Worm (Caenorhabditis elegans) whole organism, late embryonic: ENCODE data around the gene spp-30.
A peak's percentile ranks its signal among the peaks of the same experiment; 100 is the strongest.

Experiments used
- C08G9.2 ChIP-seq: sonication (generic microtip); optimal IDR thresholded peaks from 2 replicates; lab custom pipeline; 2016; ENCODE audit warnings: mild to moderate bottlenecking, missing genetic modification characterization, moderate library complexity, missing compliant biosample characterization
- C38D4.7 ChIP-seq: fragments of 200-800 bp; sonication (Bioruptor generic); optimal IDR thresholded peaks from 2 replicates; lab custom pipeline; 2018; ENCODE audit warnings: mild to moderate bottlenecking, missing genetic modification characterization, moderate library complexity, missing compliant biosample characterization
- F13H6.1 ChIP-seq: sonication (generic microtip); optimal IDR thresholded peaks from 2 replicates; lab custom pipeline; 2016; ENCODE audit warnings: missing genetic modification characterization, missing compliant biosample characterization
- K02D7.2 ChIP-seq: sonication (generic microtip); optimal IDR thresholded peaks from 2 replicates; lab custom pipeline; 2017; ENCODE audit warnings: mild to moderate bottlenecking, missing genetic modification characterization, missing compliant biosample characterization
- ama-1 ChIP-seq: fragments of 150-350 bp; optimal IDR thresholded peaks from 2 replicates; lab custom pipeline; 2014
- ceh-19 ChIP-seq: fragments of 200-800 bp; sonication (Bioruptor generic); optimal IDR thresholded peaks from 2 replicates; lab custom pipeline; 2018; ENCODE audit warnings: mild to moderate bottlenecking, missing genetic modification characterization, missing compliant biosample characterization
- ceh-30 ChIP-seq: fragments of 150-350 bp; optimal IDR thresholded peaks from 2 replicates; lab custom pipeline; 2014; ENCODE audit warnings: missing biosample characterization, missing genetic modification characterization
- ceh-31 ChIP-seq: sonication (generic microtip); optimal IDR thresholded peaks from 2 replicates; lab custom pipeline; 2016; ENCODE audit warnings: missing genetic modification characterization, missing compliant biosample characterization
- ceh-45 ChIP-seq: fragments of 200-800 bp; sonication (Bioruptor generic); IDR thresholded peaks from 2 replicates; pipeline ENCODE4 v1.3.6; 2022; ENCODE audit warnings: missing genetic modification reagents, missing genetic modification characterization, missing compliant biosample characterization
- ceh-48 ChIP-seq: sonication (generic microtip); optimal IDR thresholded peaks from 2 replicates; lab custom pipeline; 2016; ENCODE audit warnings: missing genetic modification characterization, inconsistent platforms, missing compliant biosample characterization
- ceh-6 ChIP-seq: fragments of 200-800 bp; sonication (Bioruptor generic); optimal IDR thresholded peaks from 2 replicates; lab custom pipeline; 2018; ENCODE audit warnings: mild to moderate bottlenecking, missing genetic modification characterization, missing compliant biosample characterization
- ceh-9 ChIP-seq: sonication (generic microtip); optimal IDR thresholded peaks from 2 replicates; lab custom pipeline; 2016; ENCODE audit warnings: mild to moderate bottlenecking, missing genetic modification characterization, inconsistent platforms, missing compliant biosample characterization
- elt-2 ChIP-seq: sonication (generic microtip); optimal IDR thresholded peaks from 2 replicates; lab custom pipeline; 2016; ENCODE audit warnings: missing genetic modification reagents, missing genetic modification characterization, missing compliant biosample characterization
- eyg-1 ChIP-seq: sonication (generic microtip); optimal IDR thresholded peaks from 2 replicates; lab custom pipeline; 2016; ENCODE audit warnings: missing genotype, missing genetic modification characterization, missing compliant biosample characterization
- fax-1 ChIP-seq: sonication (generic microtip); optimal IDR thresholded peaks from 2 replicates; lab custom pipeline; 2016; ENCODE audit warnings: missing genotype, missing genetic modification characterization, missing compliant biosample characterization
- fkh-6 ChIP-seq: sonication (generic microtip); optimal IDR thresholded peaks from 2 replicates; lab custom pipeline; 2016; ENCODE audit warnings: missing genetic modification characterization, missing compliant biosample characterization
- hlh-30 ChIP-seq: sonication (generic microtip); optimal IDR thresholded peaks from 2 replicates; lab custom pipeline; 2017; ENCODE audit warnings: antibody characterized with exemption, missing genetic modification characterization, missing compliant biosample characterization; ENCODE audit not compliant: insufficient read depth
- hlh-6 ChIP-seq: sonication (generic microtip); optimal IDR thresholded peaks from 2 replicates; lab custom pipeline; 2016; ENCODE audit warnings: missing genotype, missing genetic modification characterization, missing compliant biosample characterization
- lim-6 ChIP-seq: sonication (generic microtip); optimal IDR thresholded peaks from 2 replicates; lab custom pipeline; 2016; ENCODE audit warnings: missing genetic modification characterization, missing compliant biosample characterization
- lin-11 ChIP-seq: fragments of 200-800 bp; sonication (Bioruptor generic); optimal IDR thresholded peaks from 2 replicates; lab custom pipeline; 2018; ENCODE audit warnings: mild to moderate bottlenecking, missing genetic modification characterization, missing compliant biosample characterization
- madf-2 ChIP-seq: sonication (generic microtip); optimal IDR thresholded peaks from 2 replicates; lab custom pipeline; 2017; ENCODE audit warnings: missing genetic modification characterization, missing compliant biosample characterization
- mec-3 ChIP-seq: sonication (generic microtip); optimal IDR thresholded peaks from 2 replicates; lab custom pipeline; 2016; ENCODE audit warnings: borderline replicate concordance, missing genetic modification characterization, missing compliant biosample characterization
- nfya-1 ChIP-seq: sonication (generic microtip); optimal IDR thresholded peaks from 2 replicates; lab custom pipeline; 2017; ENCODE audit warnings: missing genetic modification characterization, mild to moderate bottlenecking, missing compliant biosample characterization, antibody characterized with exemption, moderate library complexity
- nhr-232 ChIP-seq: sonication (generic microtip); optimal IDR thresholded peaks from 2 replicates; lab custom pipeline; 2016; ENCODE audit warnings: missing genetic modification characterization, missing compliant biosample characterization
- npax-4 ChIP-seq: sonication (generic microtip); optimal IDR thresholded peaks from 2 replicates; lab custom pipeline; 2016; ENCODE audit warnings: missing genetic modification characterization, missing compliant biosample characterization
- pha-2 ChIP-seq: sonication (generic microtip); optimal IDR thresholded peaks from 2 replicates; lab custom pipeline; 2017; ENCODE audit warnings: mild to moderate bottlenecking, missing genetic modification characterization, missing compliant biosample characterization
- pha-4 ChIP-seq: fragments of 150-350 bp; optimal IDR thresholded peaks from 2 replicates; lab custom pipeline; 2018; ENCODE audit warnings: missing biosample characterization, missing genetic modification reagents, missing genetic modification characterization
- pros-1 ChIP-seq: fragments of 150-350 bp; optimal IDR thresholded peaks from 2 replicates; lab custom pipeline; 2014; ENCODE audit warnings: missing biosample characterization, missing genetic modification reagents, missing genetic modification characterization
- ref-2 ChIP-seq: sonication (generic microtip); optimal IDR thresholded peaks from 2 replicates; lab custom pipeline; 2016; ENCODE audit warnings: missing genetic modification characterization, missing compliant biosample characterization
- rnt-1 ChIP-seq: sonication (generic microtip); optimal IDR thresholded peaks from 2 replicates; lab custom pipeline; 2016; ENCODE audit warnings: missing genetic modification characterization, missing compliant biosample characterization
- sdc-2 ChIP-seq: sonication (generic microtip); optimal IDR thresholded peaks from 2 replicates; lab custom pipeline; 2016; ENCODE audit warnings: missing genotype, missing genetic modification characterization, missing compliant biosample characterization
- sox-4 ChIP-seq: sonication (generic microtip); optimal IDR thresholded peaks from 2 replicates; lab custom pipeline; 2017; ENCODE audit warnings: mild to moderate bottlenecking, missing genetic modification characterization, inconsistent platforms, missing compliant biosample characterization
- syd-9 ChIP-seq: sonication (generic microtip); optimal IDR thresholded peaks from 2 replicates; lab custom pipeline; 2016; ENCODE audit warnings: mild to moderate bottlenecking, missing genetic modification characterization, moderate library complexity, missing compliant biosample characterization
- tbx-2 ChIP-seq: sonication (generic microtip); optimal IDR thresholded peaks from 2 replicates; lab custom pipeline; 2016; ENCODE audit warnings: missing genetic modification characterization, missing compliant biosample characterization
- ttx-3 ChIP-seq: sonication (generic microtip); optimal IDR thresholded peaks from 2 replicates; lab custom pipeline; 2016; ENCODE audit warnings: missing genetic modification reagents, missing genetic modification characterization, missing compliant biosample characterization
- unc-42 ChIP-seq: sonication (generic microtip); optimal IDR thresholded peaks from 2 replicates; lab custom pipeline; 2016; ENCODE audit warnings: missing genotype, missing genetic modification characterization, missing compliant biosample characterization
- unc-55 ChIP-seq: sonication (generic microtip); optimal IDR thresholded peaks from 2 replicates; lab custom pipeline; 2017; ENCODE audit warnings: missing biosample characterization, missing genetic modification reagents, missing genetic modification characterization
- zip-5 ChIP-seq: sonication (generic microtip); optimal IDR thresholded peaks from 2 replicates; lab custom pipeline; 2016; ENCODE audit warnings: missing genetic modification characterization, missing compliant biosample characterization

Gene spp-30

DNA sequence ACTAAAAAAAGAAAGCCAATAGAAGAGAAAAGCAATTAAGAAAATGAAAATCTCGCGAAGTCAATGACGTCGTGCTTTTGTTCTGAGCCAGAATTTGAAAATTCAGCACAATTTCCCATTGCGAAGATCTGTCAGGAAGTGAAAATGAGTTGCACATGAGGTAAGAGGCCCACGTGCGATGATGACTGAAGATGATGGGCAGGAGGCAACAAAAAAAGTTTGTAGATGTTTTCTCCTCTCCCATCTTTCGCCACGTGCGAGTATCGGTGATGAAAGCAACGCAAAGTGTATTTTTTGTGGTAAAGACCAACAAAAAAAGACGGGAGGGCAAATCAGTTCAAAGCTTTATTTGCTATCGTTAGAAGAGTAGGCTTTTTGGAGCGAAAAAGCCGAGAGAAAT is 33.6 kb upstream of the spp-30 start:
- TF ChIP-seq lim-6 (no peak), ceh-30 (tag; lab: Kevin White, UChicago) (no peak), mec-3 (tag; lab: Kevin White, UChicago) (no peak), pros-1 (tag; lab: Kevin White, UChicago) (no peak), ama-1 (lab: Kevin White, UChicago) (no peak), pha-4 (tag; lab: Kevin White, UChicago) (no peak), ttx-3 (tag; lab: Kevin White, UChicago) (no peak), C38D4.7 (no peak), ceh-48 (tag; lab: Kevin White, UChicago) (no peak), K02D7.2 (tag; lab: Kevin White, UChicago) (no peak), eyg-1 (tag; lab: Kevin White, UChicago) (no peak), syd-9 (tag; lab: Kevin White, UChicago) (no peak), zip-5 (tag; lab: Kevin White, UChicago) (no peak), fax-1 (no peak), C08G9.2 (tag; lab: Kevin White, UChicago) (no peak), npax-4 (tag; lab: Kevin White, UChicago) (no peak)

DNA sequence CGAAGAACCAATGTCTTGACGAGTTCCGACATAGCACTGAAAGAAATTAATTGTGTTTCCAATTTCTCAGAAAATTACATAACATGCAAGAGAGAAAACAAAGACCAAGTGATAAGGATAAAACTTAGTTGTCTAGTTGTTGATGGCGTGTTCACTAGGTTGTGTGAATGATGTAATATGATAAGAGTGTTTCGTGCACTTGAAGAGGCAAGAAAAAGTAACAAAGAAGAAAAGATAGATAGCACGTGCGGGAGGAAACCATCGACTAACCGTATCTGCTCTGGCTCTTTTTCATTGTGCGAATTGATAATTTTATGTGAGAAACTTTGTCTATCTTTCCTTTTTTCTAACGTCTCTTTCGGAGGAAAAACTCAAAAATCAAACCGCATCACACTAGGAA is 33.1 kb upstream of the spp-30 start, which contains the start of gene sfxn-1.5:
Gene sfxn-1.5 (minus strand): TSS at position 36 of the 400 bp plus-strand sequence.
- TF ChIP-seq hlh-6 (tag; lab: Kevin White, UChicago) (no peak), ceh-9 (tag; lab: Kevin White, UChicago) (no peak), ceh-6 (no peak), elt-2 (peak; percentile 97)

DNA sequence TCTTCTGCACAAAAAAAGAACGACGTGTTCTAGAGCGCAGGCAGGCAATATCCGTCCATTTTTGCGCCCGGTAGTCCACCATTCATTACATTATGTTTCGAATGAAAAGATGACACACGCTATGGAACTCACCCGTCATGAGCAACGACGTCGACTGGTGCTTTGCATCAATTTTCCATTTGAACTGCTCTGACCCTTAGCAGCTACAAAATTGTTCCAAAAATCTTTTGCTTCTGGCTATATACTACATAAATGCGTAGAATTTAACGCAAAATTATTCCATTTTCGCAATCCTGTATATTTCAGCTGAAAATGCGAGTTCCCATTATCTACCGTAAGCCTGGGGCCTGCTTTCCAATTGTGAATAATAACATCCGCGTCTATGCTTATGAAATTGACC is 29.9 kb upstream of the spp-30 start, which contains the start of gene T04F8.3:
Gene T04F8.3 (plus strand): TSS at position 301 of the 400 bp plus-strand sequence.
- TF ChIP-seq ama-1 (lab: Kevin White, UChicago) = no peak
- no peak for TF ChIP-seq sox-4 (tag; lab: Kevin White, UChicago)
- TF ChIP-seq nhr-232 (tag; lab: Kevin White, UChicago) = no peak
- no peak for TF ChIP-seq pha-2 (tag; lab: Kevin White, UChicago)
- no peak for TF ChIP-seq madf-2 (tag; lab: Kevin White, UChicago)
- TF ChIP-seq fkh-6 (tag; lab: Kevin White, UChicago) = no peak
- no peak for TF ChIP-seq F13H6.1
- TF ChIP-seq ceh-45 (GFP tag; lab: Robert Waterston, UW) = no peak
- no peak for TF ChIP-seq ceh-19 (GFP tag; lab: Kevin White, UChicago)
- no peak for TF ChIP-seq sdc-2 (tag; lab: Kevin White, UChicago)
- no peak for TF ChIP-seq nfya-1 (tag; lab: Kevin White, UChicago)
- TF ChIP-seq rnt-1 = no peak
- TF ChIP-seq lin-11 (tag; lab: Kevin White, UChicago) = no peak

DNA sequence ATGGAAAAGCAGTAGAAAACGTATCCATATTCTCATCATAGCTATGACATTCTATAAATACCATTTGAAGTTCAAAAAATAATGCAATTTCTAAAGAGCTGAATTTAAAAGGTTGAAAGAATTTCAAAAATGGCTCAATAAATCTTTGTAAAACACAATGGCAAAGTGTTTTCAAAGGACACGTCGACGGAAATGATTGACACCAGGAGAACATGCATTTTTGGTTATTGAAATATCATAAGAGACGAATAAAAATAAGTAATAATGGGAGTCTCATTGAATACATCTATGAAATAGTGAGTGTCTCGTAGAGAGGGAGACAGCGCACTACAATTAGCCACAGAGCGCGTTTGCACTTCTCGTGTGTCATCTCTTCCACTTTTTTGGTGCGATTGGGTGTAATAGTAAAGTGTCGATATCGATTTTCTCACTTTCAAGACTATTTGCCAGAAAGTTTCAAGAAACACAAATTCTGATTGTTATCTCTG is 28.1 kb upstream of the spp-30 start, which contains the start of gene T04F8.2:
Gene T04F8.2 (minus strand): TSS at position 51 of the 488 bp plus-strand sequence.
- TF ChIP-seq ceh-6 = no peak
- TF ChIP-seq fkh-6 (tag; lab: Kevin White, UChicago) = no peak
- peak; percentile 14 for TF ChIP-seq hlh-30 (tag; lab: Kevin White, UChicago)
- TF ChIP-seq pha-4 (tag; lab: Kevin White, UChicago) = no peak
- no peak for TF ChIP-seq pros-1 (tag; lab: Kevin White, UChicago)
- TF ChIP-seq nfya-1 (tag; lab: Kevin White, UChicago) = peak; percentile 53
- TF ChIP-seq unc-55 (GFP tag; lab: Kevin White, UChicago) = peak; percentile 33
- TF ChIP-seq ceh-31 (tag; lab: Kevin White, UChicago) = peak; percentile 57
- peak; percentile 5 for TF ChIP-seq tbx-2
- peak; percentile 17 for TF ChIP-seq unc-42 (tag; lab: Kevin White, UChicago)
- TF ChIP-seq hlh-6 (tag; lab: Kevin White, UChicago) = no peak
- TF ChIP-seq sdc-2 (tag; lab: Kevin White, UChicago) = peak; percentile 32
- TF ChIP-seq ceh-48 (tag; lab: Kevin White, UChicago) = peak; percentile 32
- no peak for TF ChIP-seq ref-2 (tag; lab: Kevin White, UChicago)
- TF ChIP-seq, all 69 proteins: peak for 8
